Worm (Caenorhabditis elegans) whole organism, L2 larva: Measurements from ENCODE around the gene atg-13.

Source experiments
- ama-1 ChIP-seq: fragments of 150-350 bp; optimal IDR thresholded peaks from 2 replicates; lab custom pipeline; 2018; ENCODE audit warnings: inconsistent platforms
- lsy-2 ChIP-seq, 2 experiments: fragments of 150-350 bp in 1 of 2; sonication (generic microtip) in 1 of 2; optimal IDR thresholded peaks; 2 replicates each; lab custom pipeline; 2014 to 2017; ENCODE audit warnings: missing biosample characterization in 2 of 2, missing genetic modification characterization in 2 of 2
- nhr-11 ChIP-seq: fragments of 150-350 bp; optimal IDR thresholded peaks from 2 replicates; lab custom pipeline; 2014; ENCODE audit warnings: missing biosample characterization, missing genetic modification characterization
- nhr-25 ChIP-seq: fragments of 150-350 bp; sonication (generic microtip); optimal IDR thresholded peaks from 3 replicates; lab custom pipeline; 2014; ENCODE audit warnings: missing biosample characterization, missing genetic modification characterization
- skn-1 ChIP-seq: sonication (generic microtip); optimal IDR thresholded peaks from 2 replicates; lab custom pipeline; 2017; ENCODE audit warnings: missing biosample characterization, missing genetic modification characterization
- sma-3 ChIP-seq: sonication (generic microtip); optimal IDR thresholded peaks from 2 replicates; lab custom pipeline; 2016; ENCODE audit warnings: missing genetic modification reagents, missing genetic modification characterization, missing compliant biosample characterization
- snpc-4 ChIP-seq: fragments of 150-350 bp; optimal IDR thresholded peaks from 2 replicates; lab custom pipeline; 2014; ENCODE audit warnings: missing biosample characterization, missing genetic modification characterization
- unc-39 ChIP-seq: fragments of 150-350 bp; optimal IDR thresholded peaks from 2 replicates; lab custom pipeline; 2014; ENCODE audit warnings: missing biosample characterization, missing genetic modification characterization

DNA sequence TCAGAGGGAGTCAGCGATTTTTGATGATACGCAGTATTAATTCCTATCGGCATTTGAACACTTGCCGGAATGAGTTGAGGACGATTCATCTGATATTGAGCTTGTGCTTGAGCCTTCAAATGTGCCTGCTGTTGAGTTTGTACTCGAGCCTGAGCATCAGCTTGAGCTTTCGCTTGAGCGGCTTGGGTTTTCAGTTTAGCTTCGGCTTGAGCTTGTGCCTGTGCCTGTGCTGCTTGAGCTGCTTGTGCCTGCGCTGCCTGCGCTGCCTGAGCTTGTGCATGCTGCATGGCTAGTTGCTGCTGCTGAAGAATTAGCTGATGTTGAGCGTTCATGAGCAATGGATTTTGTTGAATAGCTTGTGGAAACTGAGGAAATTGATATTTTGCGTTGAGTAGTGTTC is 42.1 kb downstream of the atg-13 start:
- no peak for TF ChIP-seq snpc-4 (tag; lab: Kevin White, UChicago)
- TF ChIP-seq nhr-25 (tag; lab: Kevin White, UChicago): no peak
- TF ChIP-seq ama-1 (lab: Kevin White, UChicago): no peak
- no peak for TF ChIP-seq lsy-2 (tag; optimal IDR thresholded peaks at IDR 0.05; lab: Kevin White, UChicago)
- no peak for TF ChIP-seq skn-1
- no peak for TF ChIP-seq nhr-11 (tag; lab: Kevin White, UChicago)
- no peak for TF ChIP-seq sma-3 (GFP tag; lab: Kevin White, UChicago)
- TF ChIP-seq unc-39 (tag; lab: Kevin White, UChicago): no peak
